ENCODE assay signal across 5 worm cellular contexts in the genomic region with DNA sequence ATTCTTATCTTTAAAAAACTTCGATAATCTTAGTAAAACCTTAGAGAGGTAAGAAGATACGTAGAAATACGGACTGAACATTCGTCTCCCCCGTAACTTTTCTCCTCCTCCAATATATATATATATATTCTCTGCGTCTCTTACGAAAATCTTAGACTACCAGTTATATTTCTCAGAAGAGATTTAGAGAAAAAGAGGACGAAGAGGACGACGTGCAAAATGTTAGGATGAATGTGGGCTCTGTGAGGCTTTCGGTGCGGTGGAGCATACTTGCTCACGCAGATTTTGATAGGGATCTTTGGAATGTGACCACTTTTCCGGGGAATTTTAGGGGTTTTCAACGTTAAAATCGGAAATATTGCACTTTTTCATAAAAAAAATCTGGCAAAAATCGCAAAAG.
TF ChIP-seq lines count a peak whose summit lies in the region.

No protein-coding gene starts in this region.

TF ChIP-seq in whole organism, L1 larva, 84 proteins besides CTCF, POLR2A, EP300 and RAD21 (continues in another document):
- TF ChIP-seq zag-1 (tag; optimal IDR thresholded peaks at IDR 0.05; lab: Kevin White, UChicago) = peak; percentile 29
- TF ChIP-seq rnt-1 (tag; optimal IDR thresholded peaks at IDR 0.05; lab: Kevin White, UChicago) = no peak
- peak in 1 of 2 experiments; percentile 3 for TF ChIP-seq mdl-1 (tag; optimal IDR thresholded peaks at IDR 0.05; lab: Kevin White, UChicago)
- TF ChIP-seq isw-1 (GFP tag; IDR thresholded peaks at IDR 0.05; lab: Robert Waterston, UW) = peak; percentile 60
- no peak for TF ChIP-seq nhr-84 (tag; optimal IDR thresholded peaks at IDR 0.05; lab: Kevin White, UChicago)
- peak; percentile 85 for TF ChIP-seq nhr-71 (tag; optimal IDR thresholded peaks at IDR 0.05; lab: Kevin White, UChicago)
- peak; percentile 48 for TF ChIP-seq skn-1 (tag; optimal IDR thresholded peaks at IDR 0.05; lab: Kevin White, UChicago)
- peak; percentile 34 to 70 for TF ChIP-seq lin-35 (GFP tag; optimal IDR thresholded peaks at IDR 0.05; lab: Kevin White, UChicago)
- TF ChIP-seq lin-13 (GFP tag; optimal IDR thresholded peaks at IDR 0.05; lab: Kevin White, UChicago) = peak; percentile 48
- TF ChIP-seq nhr-20 (tag; optimal IDR thresholded peaks at IDR 0.05; lab: Kevin White, UChicago) = peak; percentile 56
- TF ChIP-seq ceh-90 (tag; optimal IDR thresholded peaks at IDR 0.05; lab: Kevin White, UChicago) = no peak
- peak; percentile 5 for TF ChIP-seq lin-39 (tag; optimal IDR thresholded peaks at IDR 0.05; lab: Kevin White, UChicago)
- TF ChIP-seq nhr-90 (tag; optimal IDR thresholded peaks at IDR 0.05; lab: Kevin White, UChicago; ENCODE audit: poor library complexity) = peak; percentile 8
- no peak for TF ChIP-seq hpl-2 (GFP tag; optimal IDR thresholded peaks at IDR 0.05; lab: Kevin White, UChicago)
- peak; percentile 32 for TF ChIP-seq pag-3 (tag; optimal IDR thresholded peaks at IDR 0.05; lab: Kevin White, UChicago; ENCODE audit: borderline replicate concordance, insufficient read depth)
- TF ChIP-seq jun-1 (tag; optimal IDR thresholded peaks at IDR 0.05; lab: Kevin White, UChicago) = peak; percentile 9
- peak; percentile 69 for TF ChIP-seq dsc-1 (tag; optimal IDR thresholded peaks at IDR 0.05; lab: Kevin White, UChicago)

TF ChIP-seq in whole organism, L3 larva, 47 proteins besides CTCF, POLR2A, EP300 and RAD21 (continues in another document):
- TF ChIP-seq unc-62 (GFP tag; optimal IDR thresholded peaks at IDR 0.05; lab: Kevin White, UChicago) (no peak), ceh-28 (tag; optimal IDR thresholded peaks at IDR 0.05; lab: Kevin White, UChicago) (peak; percentile 51), pha-4 (tag; optimal IDR thresholded peaks at IDR 0.05; lab: Kevin White, UChicago) (peak; percentile 81), mml-1 (tag; optimal IDR thresholded peaks at IDR 0.05; lab: Kevin White, UChicago) (no peak), fkh-2 (tag; optimal IDR thresholded peaks at IDR 0.05; lab: Kevin White, UChicago) (no peak), egl-5 (tag; optimal IDR thresholded peaks at IDR 0.05; lab: Kevin White, UChicago) (no peak), nfya-1 (tag; optimal IDR thresholded peaks at IDR 0.05; lab: Kevin White, UChicago; ENCODE audit: insufficient read depth) (peak; percentile 88), nhr-43 (tag; optimal IDR thresholded peaks at IDR 0.05; lab: Kevin White, UChicago; ENCODE audit: poor library complexity, severe bottlenecking) (no peak), ceh-16 (tag; optimal IDR thresholded peaks at IDR 0.05; lab: Kevin White, UChicago) (no peak), eor-1 (tag; optimal IDR thresholded peaks at IDR 0.05; lab: Kevin White, UChicago) (peak in 1 of 2 experiments; percentile 54), lin-15B (tag; optimal IDR thresholded peaks at IDR 0.05; lab: Kevin White, UChicago) (peak; percentile 95), snpc-4 (tag; optimal IDR thresholded peaks at IDR 0.05; lab: Kevin White, UChicago) (peak; percentile 63), tbx-2 (tag; optimal IDR thresholded peaks at IDR 0.05; lab: Kevin White, UChicago) (no peak), nhr-28 (tag; optimal IDR thresholded peaks at IDR 0.05; lab: Kevin White, UChicago) (no peak), nhr-77 (tag; optimal IDR thresholded peaks at IDR 0.05; lab: Kevin White, UChicago) (no peak), elt-1 (tag; optimal IDR thresholded peaks at IDR 0.05; lab: Kevin White, UChicago) (peak; percentile 68), pqm-1 (tag; optimal IDR thresholded peaks at IDR 0.05; lab: Kevin White, UChicago) (no peak), zag-1 (tag; optimal IDR thresholded peaks at IDR 0.05; lab: Kevin White, UChicago) (no peak)

TF ChIP-seq in whole organism, early embryonic, 17 proteins besides CTCF, POLR2A, EP300 and RAD21:
- TF ChIP-seq tra-4 (tag; optimal IDR thresholded peaks at IDR 0.05; lab: Kevin White, UChicago) (no peak), flt-1 (GFP tag; IDR thresholded peaks at IDR 0.05; lab: Robert Waterston, UW) (peak; percentile 41; the same call in 1 of the 2 replicates), scrt-1 (GFP tag; IDR thresholded peaks at IDR 0.05; lab: Robert Waterston, UW) (no peak), aly-1 (tag; optimal IDR thresholded peaks at IDR 0.05; lab: Kevin White, UChicago) (no peak), hnd-1 (tag; optimal IDR thresholded peaks at IDR 0.05; lab: Kevin White, UChicago) (no peak), tbx-37 (GFP tag; conservative IDR thresholded peaks at IDR 0.05; lab: Robert Waterston, UW) (no peak), ceh-36 (tag; optimal IDR thresholded peaks at IDR 0.05; lab: Kevin White, UChicago) (no peak), tbx-11 (GFP tag; IDR thresholded peaks at IDR 0.05; lab: Robert Waterston, UW) (no peak), sea-1 (GFP tag; conservative IDR thresholded peaks at IDR 0.05; lab: Robert Waterston, UW) (no peak), F13C5.2 (tag; optimal IDR thresholded peaks at IDR 0.05; lab: Kevin White, UChicago) (peak; percentile 22)

TF ChIP-seq in whole organism, midembryonic, 9 proteins besides CTCF, POLR2A, EP300 and RAD21:
- no peak for TF ChIP-seq ref-1 (GFP tag; conservative IDR thresholded peaks at IDR 0.05; lab: Robert Waterston, UW)
- TF ChIP-seq ztf-23 (GFP tag; IDR thresholded peaks at IDR 0.05; lab: Robert Waterston, UW) = no peak
- no peak for TF ChIP-seq tab-1 (GFP tag; IDR thresholded peaks at IDR 0.05; lab: Robert Waterston, UW)
- no peak for TF ChIP-seq T22C8.4 (GFP tag; IDR thresholded peaks at IDR 0.05; lab: Robert Waterston, UW)
- TF ChIP-seq cog-1 (tag; optimal IDR thresholded peaks at IDR 0.05; lab: Kevin White, UChicago) = peak; percentile 67
- peak; percentile 54; the same call in 1 of the 2 replicates for TF ChIP-seq ztf-29 (GFP tag; IDR thresholded peaks at IDR 0.05; lab: Robert Waterston, UW)

TF ChIP-seq in whole organism, young adult, 124 proteins besides CTCF, POLR2A, EP300 and RAD21:
- TF ChIP-seq somi-1 (GFP tag; optimal IDR thresholded peaks at IDR 0.05; lab: Kevin White, UChicago) (peak; percentile 7), nfya-2 (GFP tag; IDR thresholded peaks at IDR 0.05; lab: Robert Waterston, UW) (no peak), T26A5.8 (tag; optimal IDR thresholded peaks at IDR 0.05; lab: Kevin White, UChicago) (no peak), hmg-1.2 (GFP tag; IDR thresholded peaks at IDR 0.05; lab: Robert Waterston, UW) (peak; percentile 80), mcd-1 (GFP tag; IDR thresholded peaks at IDR 0.05; lab: Robert Waterston, UW) (peak; percentile 58), repo-1 (tag; optimal IDR thresholded peaks at IDR 0.05; lab: Kevin White, UChicago) (no peak), lin-35 (GFP tag; optimal IDR thresholded peaks at IDR 0.05; lab: Kevin White, UChicago) (peak in 1 of 3 experiments; percentile 35), cebp-1 (GFP tag; IDR thresholded peaks at IDR 0.05; lab: Robert Waterston, UW) (no peak), cebp-1 (tag; optimal IDR thresholded peaks at IDR 0.05; lab: Kevin White, UChicago) (peak; percentile 39), snpc-4 (GFP tag; optimal IDR thresholded peaks at IDR 0.05; lab: Kevin White, UChicago) (no peak), snpc-4 (tag; optimal IDR thresholded peaks at IDR 0.05; lab: Kevin White, UChicago) (peak in 1 of 4 experiments; percentile 17)
